Fruit fly (Drosophila melanogaster) whole organism, embryonic: ENCODE data around the gene CG6216.
A peak's percentile ranks its signal among the peaks of the same experiment; 100 is the strongest.

Experiments used
- Awh ChIP-seq: fragments of 200-800 bp; sonication (Bioruptor generic); IDR thresholded peaks from 2 replicates; pipeline ENCODE4, ENCODE4 v1.3.6; 2022; ENCODE audit warnings: missing biosample characterization, missing genetic modification characterization
- CG10267 ChIP-seq: fragments of 200-800 bp; sonication (Bioruptor generic); optimal IDR thresholded peaks from 2 replicates; lab custom pipeline; 2018; ENCODE audit warnings: missing biosample characterization, mild to moderate bottlenecking, missing genetic modification characterization, moderate library complexity
- CG10274 ChIP-seq: fragments of 200-800 bp; sonication (Bioruptor generic); optimal IDR thresholded peaks from 3 replicates; lab custom pipeline; 2017; ENCODE audit warnings: missing biosample characterization, mild to moderate bottlenecking, missing genetic modification characterization
- CG11723 ChIP-seq: fragments of 200-800 bp; sonication (Bioruptor generic); optimal IDR thresholded peaks from 2 replicates; lab custom pipeline; 2017; ENCODE audit warnings: missing biosample characterization, mild to moderate bottlenecking, missing genetic modification characterization
- CG12219 ChIP-seq: fragments of 200-800 bp; sonication (Bioruptor generic); optimal IDR thresholded peaks from 3 replicates; lab custom pipeline; 2018; ENCODE audit warnings: missing biosample characterization, mild to moderate bottlenecking, missing genetic modification characterization
- CG14710 ChIP-seq: fragments of 200-800 bp; sonication (Bioruptor generic); optimal IDR thresholded peaks from 3 replicates; lab custom pipeline; 2019; ENCODE audit warnings: missing biosample characterization, mild to moderate bottlenecking, missing genetic modification characterization, moderate library complexity
- CG14860 ChIP-seq: fragments of 200-800 bp; sonication (Bioruptor generic); IDR thresholded peaks from 3 replicates; pipeline ENCODE4 v1.3.6; 2022; ENCODE audit warnings: missing biosample characterization, missing genetic modification characterization; ENCODE audit not compliant: partially characterized antibody
- CG15514 ChIP-seq: fragments of 200-800 bp; sonication (Bioruptor generic); optimal IDR thresholded peaks from 3 replicates; lab custom pipeline; 2017; ENCODE audit warnings: missing biosample characterization, missing genetic modification characterization, mild to moderate bottlenecking, moderate library complexity, missing genetic modification reagents
- CG1603 ChIP-seq: fragments of 200-800 bp; sonication (Bioruptor generic); optimal IDR thresholded peaks from 2 replicates; lab custom pipeline; 2019; ENCODE audit warnings: missing biosample characterization, mild to moderate bottlenecking, missing genetic modification characterization, moderate library complexity
- CG17359 ChIP-seq: fragments of 200-800 bp; sonication (Bioruptor generic); optimal IDR thresholded peaks from 3 replicates; lab custom pipeline; 2018; ENCODE audit warnings: missing biosample characterization, mild to moderate bottlenecking, missing genetic modification characterization, moderate library complexity
- CG30020 ChIP-seq: fragments of 200-800 bp; optimal IDR thresholded peaks from 2 replicates; lab custom pipeline; 2019; ENCODE audit warnings: missing biosample characterization, mild to moderate bottlenecking, missing genetic modification characterization, moderate library complexity
- CG31441 ChIP-seq: fragments of 200-800 bp; sonication (Bioruptor generic); IDR thresholded peaks from 2 replicates; pipeline ENCODE4 v1.3.6; 2022; ENCODE audit warnings: missing biosample characterization, missing genetic modification characterization
- CG4360 ChIP-seq: fragments of 200-800 bp; sonication (Bioruptor generic); IDR thresholded peaks from 2 replicates; pipeline ENCODE4 v1.3.6; 2022; ENCODE audit warnings: missing biosample characterization, missing genetic modification characterization
- CG4617 ChIP-seq: fragments of 200-800 bp; sonication (Bioruptor generic); optimal IDR thresholded peaks from 3 replicates; lab custom pipeline; 2016; ENCODE audit warnings: missing biosample characterization, missing genetic modification characterization, borderline replicate concordance
- CG5953 ChIP-seq: fragments of 200-800 bp; sonication (Bioruptor generic); IDR thresholded peaks from 2 replicates; pipeline ENCODE4 v1.3.6; 2022; ENCODE audit warnings: missing biosample characterization, missing genetic modification characterization
- CG6689 ChIP-seq: fragments of 200-800 bp; sonication (Bioruptor generic); IDR thresholded peaks from 2 replicates; pipeline ENCODE4 v1.3.6; 2022; ENCODE audit warnings: missing biosample characterization, missing genetic modification characterization
- CG6791 ChIP-seq: fragments of 200-800 bp; sonication (Bioruptor generic); IDR thresholded peaks from 3 replicates; pipeline ENCODE4 v1.3.6; 2022; ENCODE audit warnings: missing biosample characterization, missing genetic modification characterization; ENCODE audit not compliant: partially characterized antibody
- CG7963 ChIP-seq: fragments of 200-800 bp; sonication (Bioruptor generic); IDR thresholded peaks from 3 replicates; pipeline ENCODE4 v1.3.6; 2022; ENCODE audit warnings: missing biosample characterization, missing genetic modification characterization; ENCODE audit not compliant: partially characterized antibody
- CG9932 ChIP-seq: fragments of 200-800 bp; sonication (Bioruptor generic); IDR thresholded peaks from 2 replicates; pipeline ENCODE4 v1.3.6; 2022; ENCODE audit warnings: missing biosample characterization, missing genetic modification characterization
- D ChIP-seq, 2 experiments: fragments of 200-800 bp in 1 of 2; fragments of >200 bp in 1 of 2; sonication (Bioruptor generic) in 1 of 2; optimal IDR thresholded peaks; 2 replicates in 1 of 2; 3 replicates in 1 of 2; lab custom pipeline; 2017; ENCODE audit warnings: mild to moderate bottlenecking in 1 of 2, missing biosample characterization in 1 of 2, missing genetic modification characterization in 1 of 2, missing genetic modification reagents in 1 of 2
- Dfd ChIP-seq, 2 experiments: fragments of >200 bp; optimal IDR thresholded peaks; 2 replicates each; lab custom pipeline; 2017; ENCODE audit warnings: missing biosample characterization in 2 of 2, missing genetic modification characterization in 2 of 2
- Dp ChIP-seq: fragments of 200-800 bp; sonication (Bioruptor generic); optimal IDR thresholded peaks from 2 replicates; lab custom pipeline; 2018; ENCODE audit warnings: missing biosample characterization, mild to moderate bottlenecking, missing genetic modification characterization, moderate library complexity
- Ets65A ChIP-seq: fragments of 200-800 bp; sonication (Bioruptor generic); peaks from one replicate; lab custom pipeline; 2016; ENCODE audit warnings: missing biosample characterization, missing genetic modification characterization
- Ets97D ChIP-seq: fragments of 200-800 bp; sonication (Bioruptor generic); optimal IDR thresholded peaks from 3 replicates; lab custom pipeline; 2016; ENCODE audit warnings: missing biosample characterization, missing genetic modification characterization
- Max ChIP-seq: fragments of 200-800 bp; sonication (Bioruptor generic); optimal IDR thresholded peaks from 2 replicates; lab custom pipeline; 2016; ENCODE audit warnings: missing biosample characterization, mild to moderate bottlenecking, missing genetic modification characterization
- ab ChIP-seq: fragments of 200-800 bp; sonication (Bioruptor generic); optimal IDR thresholded peaks from 2 replicates; lab custom pipeline; 2016; ENCODE audit warnings: missing biosample characterization, missing genetic modification characterization
- chinmo ChIP-seq: fragments of 200-800 bp; sonication (Bioruptor generic); IDR thresholded peaks from 4 replicates; pipeline ENCODE4 v1.3.6; 2022; ENCODE audit warnings: missing biosample characterization, missing genetic modification characterization; ENCODE audit not compliant: partially characterized antibody
- ci ChIP-seq: fragments of 200-800 bp; sonication (Bioruptor generic); IDR thresholded peaks from 3 replicates; pipeline ENCODE4 v1.3.6; 2022; ENCODE audit warnings: missing biosample characterization, missing genetic modification characterization
- dmrt99B ChIP-seq: fragments of 200-800 bp; sonication (Bioruptor generic); optimal IDR thresholded peaks from 2 replicates; lab custom pipeline; 2018; ENCODE audit warnings: missing biosample characterization, mild to moderate bottlenecking, missing genetic modification characterization, moderate library complexity
- fd102C ChIP-seq: fragments of 200-800 bp; sonication (Bioruptor generic); optimal IDR thresholded peaks from 2 replicates; lab custom pipeline; 2018; ENCODE audit warnings: missing biosample characterization, mild to moderate bottlenecking, missing genetic modification characterization, moderate library complexity
- kni ChIP-seq: fragments of 200-800 bp; sonication (Bioruptor generic); optimal IDR thresholded peaks from 3 replicates; lab custom pipeline; 2017; ENCODE audit warnings: mild to moderate bottlenecking, missing biosample characterization, missing genetic modification reagents, missing genetic modification characterization
- knrl ChIP-seq: fragments of 200-800 bp; sonication (Bioruptor generic); IDR thresholded peaks from 3 replicates; pipeline ENCODE4 v1.3.6; 2022; ENCODE audit warnings: missing biosample characterization, missing genetic modification characterization; ENCODE audit not compliant: partially characterized antibody
- lilli ChIP-seq: fragments of 200-800 bp; sonication (Bioruptor generic); optimal IDR thresholded peaks from 3 replicates; lab custom pipeline; 2016; ENCODE audit warnings: missing biosample characterization, missing genetic modification characterization
- lmd ChIP-seq: fragments of 200-800 bp; sonication (Bioruptor generic); IDR thresholded peaks from 2 replicates; pipeline ENCODE4 v1.3.6; 2022; ENCODE audit warnings: missing biosample characterization, missing genetic modification characterization
- mirr ChIP-seq: fragments of 200-800 bp; sonication (Bioruptor generic); optimal IDR thresholded peaks from 3 replicates; lab custom pipeline; 2018; ENCODE audit warnings: missing biosample characterization, mild to moderate bottlenecking, missing genetic modification characterization
- pfk ChIP-seq: fragments of 200-800 bp; sonication (Bioruptor generic); optimal IDR thresholded peaks from 2 replicates; lab custom pipeline; 2018; ENCODE audit warnings: missing biosample characterization, mild to moderate bottlenecking, missing genetic modification characterization, moderate library complexity
- sd ChIP-seq: fragments of 200-800 bp; sonication (Bioruptor generic); optimal IDR thresholded peaks from 3 replicates; lab custom pipeline; 2018; ENCODE audit warnings: missing biosample characterization, mild to moderate bottlenecking, missing genetic modification characterization, moderate library complexity
- sens-2 ChIP-seq: fragments of 200-800 bp; sonication (Bioruptor generic); IDR thresholded peaks from 2 replicates; pipeline ENCODE4 v1.3.6; 2022; ENCODE audit warnings: missing biosample characterization, missing genetic modification characterization
- sna ChIP-seq: fragments of 200-800 bp; sonication (Bioruptor generic); IDR thresholded peaks from 2 replicates; pipeline ENCODE4 v1.3.6; 2022; ENCODE audit warnings: missing biosample characterization, missing genetic modification characterization; ENCODE audit not compliant: partially characterized antibody
- sug ChIP-seq: fragments of 200-800 bp; optimal IDR thresholded peaks from 2 replicates; lab custom pipeline; 2019; ENCODE audit warnings: missing biosample characterization, mild to moderate bottlenecking, missing genetic modification characterization, moderate library complexity
- zf30C ChIP-seq: fragments of 200-800 bp; sonication (Bioruptor generic); optimal IDR thresholded peaks from 3 replicates; lab custom pipeline; 2018; ENCODE audit warnings: missing biosample characterization, mild to moderate bottlenecking, missing genetic modification characterization

Gene CG6216

DNA sequence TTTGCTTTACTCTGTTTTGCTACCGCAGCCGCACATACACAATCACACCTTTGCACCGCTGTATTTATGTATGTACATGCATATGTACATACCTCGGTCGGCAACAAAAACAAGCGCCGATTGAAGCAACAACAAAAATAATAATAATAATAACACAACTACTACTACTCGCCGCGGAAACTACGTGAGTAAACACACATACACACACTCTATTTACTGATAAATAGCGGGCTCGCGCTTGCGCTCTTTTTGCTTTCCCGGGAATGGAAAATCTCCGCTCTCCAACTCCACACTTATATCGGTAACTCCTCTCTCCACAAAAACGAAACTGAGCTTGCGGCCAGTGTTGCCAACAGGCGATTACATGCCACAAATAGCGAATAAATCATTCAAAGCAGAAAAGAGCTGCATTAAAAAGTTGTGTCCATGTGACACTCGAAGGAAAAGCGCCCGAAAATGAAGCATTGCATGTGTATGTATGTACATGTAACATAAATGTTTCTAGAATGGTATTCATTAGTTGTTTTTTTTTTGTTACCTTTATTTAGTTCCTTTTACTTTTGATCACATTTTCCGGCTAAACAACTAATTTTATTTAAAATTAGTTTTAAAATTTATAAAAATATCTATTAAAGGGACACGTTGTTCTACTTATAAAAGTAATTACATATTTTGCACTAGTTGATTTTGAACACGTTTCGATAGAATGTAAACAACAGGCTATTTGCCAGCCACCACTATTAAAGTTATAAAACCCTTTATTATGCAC, 31.8 kb downstream of the CG6216 start (continued):
- TF ChIP-seq CG17359 (tag; lab: Kevin White, UChicago) = peak; percentile 73
- TF ChIP-seq CG10267 (tag; lab: Kevin White, UChicago) = peak; percentile 25
- peak; percentile 68 for TF ChIP-seq sens-2 (GFP tag; lab: Robert Waterston, UW)
- TF ChIP-seq CG9932 (GFP tag; lab: Robert Waterston, UW) = peak; percentile 57
- peak; percentile 64 for TF ChIP-seq CG1603 (tag; lab: Kevin White, UChicago)
- TF ChIP-seq CG10274 (GFP tag; lab: Kevin White, UChicago) = peak; percentile 12
- peak; percentile 69 for TF ChIP-seq CG11723 (GFP tag; lab: Kevin White, UChicago)
- TF ChIP-seq CG30020 = no peak
- peak; percentile 85 for TF ChIP-seq sug (tag; lab: Kevin White, UChicago)
- TF ChIP-seq CG6689 (GFP tag; lab: Robert Waterston, UW) = peak; percentile 61
- TF ChIP-seq CG4617 (GFP tag; lab: Kevin White, UChicago) = peak; percentile 12
- peak; percentile 51 for TF ChIP-seq zf30C
- peak; percentile 56 for TF ChIP-seq dmrt99B (tag; lab: Kevin White, UChicago)
- no peak for TF ChIP-seq D (optimal IDR thresholded peaks at IDR 0.05; lab: Kevin White, UChicago)
- peak; percentile 61 for TF ChIP-seq D (GFP tag; optimal IDR thresholded peaks at IDR 0.05; lab: Kevin White, UChicago)
- TF ChIP-seq CG14860 = no peak
- TF ChIP-seq Dp (GFP tag; lab: Kevin White, UChicago) = no peak

DNA sequence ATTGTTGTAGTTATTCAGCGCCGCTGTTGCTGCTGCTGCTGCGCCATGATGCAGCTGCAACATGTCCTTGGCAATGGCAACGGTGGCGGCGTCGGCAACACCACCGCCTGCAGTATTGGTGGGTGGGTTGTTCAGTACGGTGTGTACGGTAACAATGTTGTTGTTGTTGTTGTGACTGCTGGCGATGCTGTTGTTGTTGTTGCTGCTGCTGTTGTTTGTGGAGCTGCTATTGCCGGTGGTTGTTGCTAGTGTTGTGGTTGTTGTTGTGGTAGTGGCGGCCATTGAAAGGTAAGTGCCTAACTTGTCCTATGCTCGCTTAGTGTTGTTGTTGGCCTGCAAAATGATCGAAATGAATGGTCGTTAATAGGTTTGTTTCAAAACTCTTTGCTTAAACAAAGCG, 32.9 kb downstream of the CG6216 start:
- TF ChIP-seq Awh (GFP tag; lab: Robert Waterston, UW) = 0 out of 2 replicates have a peak, but pooled peaks have one; percentile 21
- TF ChIP-seq Dfd (GFP tag; optimal IDR thresholded peaks at IDR 0.05; lab: Kevin White, UChicago) = peak in 1 of 2 experiments; percentile 14
- TF ChIP-seq sna (GFP tag; lab: Robert Waterston, UW) = 0 out of 2 replicates have a peak, but pooled peaks have one; percentile 12
- TF ChIP-seq chinmo = 0 out of 4 replicates have a peak, but pooled peaks have one; percentile 14
- peak; percentile 39; the same call in 1 of the 3 replicates for TF ChIP-seq ci (GFP tag; lab: Robert Waterston, UW)
- TF ChIP-seq kni (GFP tag; lab: Kevin White, UChicago) = no peak
- TF ChIP-seq CG4360 = peak; percentile 98
- no peak for TF ChIP-seq Max (GFP tag; lab: Kevin White, UChicago)
- peak; percentile 27 for TF ChIP-seq Ets65A (GFP tag; lab: Kevin White, UChicago)
- no peak for TF ChIP-seq lmd (GFP tag; lab: Robert Waterston, UW)
- TF ChIP-seq, all 482 proteins: peak for 7

DNA sequence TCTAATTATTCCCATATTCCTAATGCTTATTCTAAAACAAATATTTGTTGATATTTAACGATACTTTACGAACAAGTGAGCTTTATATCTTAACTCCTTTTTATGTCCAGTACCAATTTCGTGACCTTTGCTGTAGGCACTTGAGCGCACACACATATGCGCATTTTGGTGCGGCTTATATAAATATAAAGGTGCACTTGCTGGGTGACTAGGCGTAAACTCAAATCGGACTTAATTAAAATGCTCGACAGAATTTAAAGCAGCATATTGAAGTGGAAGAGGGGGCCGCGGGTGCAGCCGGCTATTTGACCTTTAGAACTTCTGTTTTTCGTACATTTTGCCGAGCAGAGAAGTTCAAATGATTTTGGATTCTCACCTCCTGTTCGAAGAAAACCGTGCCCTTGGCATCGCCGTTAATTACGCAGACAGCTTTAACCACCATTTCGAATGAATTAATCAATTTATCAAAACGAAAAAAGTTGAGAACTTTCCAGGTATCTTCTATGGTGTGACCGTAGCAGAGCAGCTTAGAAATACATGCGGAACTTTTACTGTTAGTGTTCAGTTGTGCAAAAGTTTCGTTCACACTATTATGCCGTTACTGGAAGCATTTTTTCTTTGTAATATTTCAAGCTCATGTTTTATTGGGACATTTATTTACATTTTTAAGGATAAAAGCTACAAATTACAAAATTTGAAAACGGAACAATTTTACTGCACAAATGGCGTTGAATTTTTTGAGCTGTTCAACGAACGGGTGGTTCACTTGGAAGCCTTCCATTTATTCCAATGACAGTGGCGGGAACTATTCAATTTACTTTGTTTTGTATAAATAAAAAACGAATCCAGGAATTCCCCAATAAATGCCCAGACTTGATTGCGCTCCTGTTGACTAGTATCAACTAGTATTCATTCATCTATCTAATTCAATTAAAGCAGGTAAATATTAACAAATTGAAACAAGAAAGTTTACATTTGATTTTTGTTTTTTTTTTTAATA, 37.1 kb downstream of the CG6216 start, which contains the start of gene Sod1:
Sod1 (minus strand) TSS at position 543 of the 1,000 bp plus-strand sequence.
- no peak for TF ChIP-seq lilli
- no peak for TF ChIP-seq sna (GFP tag; lab: Robert Waterston, UW)
- TF ChIP-seq CG6791 (GFP tag; lab: Robert Waterston, UW) = no peak
- no peak for TF ChIP-seq CG12219 (GFP tag; lab: Kevin White, UChicago)
- no peak for TF ChIP-seq pfk
- peak; percentile 71; the same call in 1 of the 4 replicates for TF ChIP-seq chinmo
- TF ChIP-seq CG6689 (GFP tag; lab: Robert Waterston, UW) = no peak
- TF ChIP-seq CG31441 (GFP tag; lab: Robert Waterston, UW) = no peak
- TF ChIP-seq knrl (GFP tag; lab: Robert Waterston, UW) = peak; percentile 12; the same call in 1 of the 3 replicates
- TF ChIP-seq CG7963 (GFP tag; lab: Robert Waterston, UW) = no peak
- TF ChIP-seq CG30020 = peak; percentile 10
- no peak for TF ChIP-seq CG5953 (GFP tag; lab: Robert Waterston, UW)
- TF ChIP-seq mirr (GFP tag; lab: Kevin White, UChicago) = no peak
- TF ChIP-seq Ets97D (GFP tag; lab: Kevin White, UChicago) = peak; percentile 38
- peak; percentile 28 for TF ChIP-seq CG14710
- TF ChIP-seq fd102C (GFP tag; lab: Kevin White, UChicago) = no peak
- peak; percentile 24 for TF ChIP-seq sd (tag; lab: Kevin White, UChicago)
- TF ChIP-seq CG15514 = peak; percentile 98
- TF ChIP-seq ab (GFP tag; lab: Kevin White, UChicago) = no peak
